Worm (Caenorhabditis elegans) whole organism, young adult: ENCODE measurements around the gene F59A1.13.
A peak's percentile ranks its signal among the peaks of the same experiment; 100 is the strongest.

ENCODE experiments used
- B0261.1 ChIP-seq: sonication (generic microtip); optimal IDR thresholded peaks from 2 replicates; lab custom pipeline; 2016; ENCODE audit warnings: mild to moderate bottlenecking, missing genetic modification characterization, moderate library complexity, missing compliant biosample characterization
- D2030.7 ChIP-seq: fragments of 200-800 bp; sonication (Bioruptor generic); IDR thresholded peaks from 2 replicates; pipeline ENCODE4 v1.3.6; 2022; ENCODE audit warnings: missing genetic modification reagents, missing genetic modification characterization, missing compliant biosample characterization
- F22D6.2 ChIP-seq: sonication (generic microtip); optimal IDR thresholded peaks from 2 replicates; lab custom pipeline; 2016; ENCODE audit warnings: mild to moderate bottlenecking, missing genetic modification characterization, missing compliant biosample characterization
- F49E8.2 ChIP-seq: sonication (generic microtip); optimal IDR thresholded peaks from 3 replicates; lab custom pipeline; 2017; ENCODE audit warnings: missing genetic modification characterization, mild to moderate bottlenecking, missing compliant biosample characterization, antibody characterized with exemption, moderate library complexity; ENCODE audit not compliant: insufficient read depth
- F55B11.4 ChIP-seq: sonication (generic microtip); optimal IDR thresholded peaks from 2 replicates; lab custom pipeline; 2016; ENCODE audit warnings: missing compliant biosample characterization, missing genetic modification characterization, borderline replicate concordance; ENCODE audit not compliant: insufficient read depth
- F57C9.4 ChIP-seq: sonication (generic microtip); optimal IDR thresholded peaks from 2 replicates; lab custom pipeline; 2017; ENCODE audit warnings: mild to moderate bottlenecking, missing genetic modification characterization, missing compliant biosample characterization
- ceh-40 ChIP-seq: fragments of 200-800 bp; sonication (Bioruptor generic); IDR thresholded peaks from 2 replicates; pipeline ENCODE4 v1.3.6; 2022; ENCODE audit warnings: missing genetic modification characterization, missing compliant biosample characterization
- ceh-91 ChIP-seq: fragments of 200-800 bp; sonication (Bioruptor generic); IDR thresholded peaks from 2 replicates; pipeline ENCODE4 v1.3.6; 2022; ENCODE audit warnings: missing genetic modification reagents, missing genetic modification characterization, missing compliant biosample characterization
- fkh-3 ChIP-seq: sonication (generic microtip); optimal IDR thresholded peaks from 2 replicates; lab custom pipeline; 2016; ENCODE audit warnings: mild to moderate bottlenecking, missing genetic modification characterization, missing compliant biosample characterization
- gei-17 ChIP-seq: fragments of 200-800 bp; sonication (Bioruptor generic); optimal IDR thresholded peaks from 2 replicates; lab custom pipeline; 2018; ENCODE audit warnings: mild to moderate bottlenecking, missing genetic modification characterization, missing compliant biosample characterization
- hsf-1 ChIP-seq: fragments of 200-800 bp; sonication (Bioruptor generic); IDR thresholded peaks from 2 replicates; pipeline ENCODE4 v1.3.6; 2022; ENCODE audit warnings: missing genetic modification reagents, missing genetic modification characterization, missing compliant biosample characterization
- lin-40 ChIP-seq: sonication (generic microtip); optimal IDR thresholded peaks from 2 replicates; lab custom pipeline; 2016; ENCODE audit warnings: missing genetic modification characterization, mild to moderate bottlenecking, missing compliant biosample characterization, missing genotype, missing genetic modification reagents
- lsl-1 ChIP-seq: fragments of 200-800 bp; sonication (Bioruptor generic); optimal IDR thresholded peaks from 2 replicates; lab custom pipeline; 2018; ENCODE audit warnings: mild to moderate bottlenecking, missing genetic modification characterization, moderate library complexity, missing compliant biosample characterization
- lsy-27 ChIP-seq: sonication (generic microtip); optimal IDR thresholded peaks from 2 replicates; lab custom pipeline; 2017; ENCODE audit warnings: missing genetic modification characterization, mild to moderate bottlenecking, missing compliant biosample characterization, antibody characterized with exemption, missing genotype, borderline replicate concordance; ENCODE audit not compliant: insufficient read depth
- madf-6 ChIP-seq: fragments of 200-800 bp; sonication (Bioruptor generic); IDR thresholded peaks from 2 replicates; pipeline ENCODE4 v1.3.6; 2022; ENCODE audit warnings: missing genetic modification reagents, missing genetic modification characterization, missing compliant biosample characterization
- mel-28 ChIP-seq: sonication (generic microtip); optimal IDR thresholded peaks from 2 replicates; lab custom pipeline; 2016; ENCODE audit warnings: borderline replicate concordance, mild to moderate bottlenecking, missing genetic modification characterization, missing compliant biosample characterization
- mxl-1 ChIP-seq: sonication (generic microtip); optimal IDR thresholded peaks from 2 replicates; lab custom pipeline; 2016; ENCODE audit warnings: missing genetic modification characterization, missing compliant biosample characterization
- nhr-80 ChIP-seq: sonication (generic microtip); optimal IDR thresholded peaks from 2 replicates; lab custom pipeline; 2016; ENCODE audit warnings: missing genetic modification characterization, missing compliant biosample characterization
- rpc-1 ChIP-seq, 2 experiments: fragments of 150-350 bp in 1 of 2; sonication (generic microtip) in 1 of 2; optimal IDR thresholded peaks; 2 replicates each; lab custom pipeline; 2014 to 2018; ENCODE audit warnings: missing biosample characterization in 1 of 2, missing genetic modification characterization in 1 of 2, missing genetic modification reagents in 1 of 2, missing genotype in 1 of 2
- sea-2 ChIP-seq: fragments of 200-800 bp; sonication (Bioruptor generic); IDR thresholded peaks from 2 replicates; pipeline ENCODE4 v1.3.6; 2022; ENCODE audit warnings: missing genetic modification characterization, missing compliant biosample characterization
- snpc-1.3 ChIP-seq: sonication (generic microtip); optimal IDR thresholded peaks from 2 replicates; lab custom pipeline; 2017; ENCODE audit warnings: missing genetic modification characterization, mild to moderate bottlenecking, missing compliant biosample characterization, antibody characterized with exemption, moderate library complexity, missing genotype, missing genetic modification reagents; ENCODE audit not compliant: insufficient read depth
- xnd-1 ChIP-seq: sonication (generic microtip); optimal IDR thresholded peaks from 2 replicates; lab custom pipeline; 2016; ENCODE audit warnings: missing genotype, missing genetic modification reagents, missing genetic modification characterization, missing compliant biosample characterization
- zim-3 ChIP-seq: sonication (generic microtip); optimal IDR thresholded peaks from 2 replicates; lab custom pipeline; 2017; ENCODE audit warnings: mild to moderate bottlenecking, missing genetic modification characterization, moderate library complexity, missing compliant biosample characterization

The F59A1.13 gene

ce11 chrV:17659228-17659627 lies 31.6 kb downstream of the F59A1.13 start, which contains the start of gene fbxa-108 (continued):
- no peak for TF ChIP-seq rpc-1 (optimal IDR thresholded peaks at IDR 0.05; lab: Kevin White, UChicago)
- TF ChIP-seq rpc-1 (tag; optimal IDR thresholded peaks at IDR 0.05; lab: Kevin White, UChicago): no peak
- no peak for TF ChIP-seq lsy-27 (tag; lab: Kevin White, UChicago)
- TF ChIP-seq gei-17 (GFP tag; lab: Kevin White, UChicago): no peak

ce11 chrV:17658824-17659223 lies 32.0 kb downstream of the F59A1.13 start:
- TF ChIP-seq ceh-40 (no peak), mel-28 (tag; lab: Kevin White, UChicago) (no peak), B0261.1 (tag; lab: Kevin White, UChicago) (no peak), fkh-3 (no peak), sea-2 (GFP tag; lab: Robert Waterston, UW) (no peak), F57C9.4 (no peak), nhr-80 (tag; lab: Kevin White, UChicago) (no peak), lsl-1 (GFP tag; lab: Kevin White, UChicago) (peak; percentile 88), ceh-91 (GFP tag; lab: Robert Waterston, UW) (0 out of 2 replicates have a peak, but pooled peaks have one; percentile 16), F22D6.2 (tag; lab: Kevin White, UChicago) (no peak), xnd-1 (tag; lab: Kevin White, UChicago) (peak; percentile 56), madf-6 (GFP tag; lab: Robert Waterston, UW) (peak; percentile 63), D2030.7 (GFP tag; lab: Robert Waterston, UW) (peak; percentile 48)

ce11 chrV:17655205-17655604 lies 35.6 kb downstream of the F59A1.13 start:
- TF ChIP-seq madf-6 (GFP tag; lab: Robert Waterston, UW) (peak; percentile 64), F55B11.4 (tag; lab: Kevin White, UChicago) (no peak), lin-40 (tag; lab: Kevin White, UChicago) (no peak), hsf-1 (GFP tag; lab: Robert Waterston, UW) (0 out of 2 replicates have a peak, but pooled peaks have one; percentile 25), mxl-1 (tag; lab: Kevin White, UChicago) (no peak), D2030.7 (GFP tag; lab: Robert Waterston, UW) (peak; percentile 48; the same call in 1 of the 2 replicates), lsl-1 (GFP tag; lab: Kevin White, UChicago) (peak; percentile 75), F49E8.2 (tag; lab: Kevin White, UChicago) (peak; percentile 2), fkh-3 (no peak)

ce11 chrV:17650427-17650826 lies 40.4 kb downstream of the F59A1.13 start, which contains the start of gene fbxa-192:
TSS of gene fbxa-192 (minus strand) at chrV:17650527.
- TF ChIP-seq zim-3 (tag; lab: Kevin White, UChicago): no peak
- TF ChIP-seq snpc-1.3 (tag; lab: Kevin White, UChicago): no peak
- TF ChIP-seq, all 124 proteins: peak for 0
